Worm (Caenorhabditis elegans): ENCODE results near the gene Y75B7AR.1.

DNA sequence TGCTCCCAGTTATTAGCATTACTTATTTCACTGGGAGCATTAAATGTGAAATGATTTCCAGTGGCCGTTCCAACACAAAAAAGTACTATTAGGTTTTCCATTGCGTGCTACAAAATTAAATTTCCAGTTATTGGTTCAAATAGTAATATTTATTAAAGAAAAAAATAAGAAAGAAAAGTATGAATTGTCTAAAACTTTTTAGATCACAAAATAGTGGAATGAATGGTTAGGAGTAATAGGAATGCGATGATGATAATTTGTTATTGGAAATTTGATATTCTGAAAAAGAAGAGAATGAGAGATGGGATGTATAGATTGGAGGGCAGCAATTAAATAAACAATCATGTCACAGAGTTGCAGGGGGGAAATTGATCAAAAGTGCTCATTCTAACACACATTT is 34.7 kb downstream of the Y75B7AR.1 start, which contains the start of gene Y75B7AL.2:
- TF ChIP-seq hmbx-1 (tag; optimal IDR thresholded peaks at IDR 0.05) (no peak), hmg-4 (GFP tag; optimal IDR thresholded peaks at IDR 0.05) (no peak)
